Fruit fly (Drosophila melanogaster): ENCODE results near the gene AdamTS-A.

Gene AdamTS-A

DNA sequence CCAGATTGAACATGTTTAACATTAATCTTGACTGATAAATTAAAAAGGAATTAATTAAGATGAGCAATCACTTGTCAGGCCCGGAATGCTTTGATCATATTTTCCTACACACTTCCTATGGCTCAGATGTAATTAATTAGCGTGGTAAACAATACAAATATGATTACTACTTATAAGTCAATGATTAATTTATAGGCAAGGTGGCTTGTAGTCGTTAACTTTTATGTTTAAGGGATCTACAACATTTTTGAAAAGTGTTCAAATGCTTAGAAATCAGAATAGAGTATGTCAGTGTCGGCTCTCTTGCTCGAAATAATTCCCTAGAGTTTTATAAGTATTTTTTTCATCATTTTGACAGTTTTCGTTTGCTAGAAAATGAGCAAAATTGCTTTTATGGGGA, 4.3 kb downstream of the AdamTS-A start (continued):
- TF ChIP-seq pzg (GFP tag; optimal IDR thresholded peaks at IDR 0.05) (no peak), fd64A (GFP tag; optimal IDR thresholded peaks at IDR 0.05) (no peak), CG15514 (GFP tag; optimal IDR thresholded peaks at IDR 0.05) (no peak), CG10431 (GFP tag; optimal IDR thresholded peaks at IDR 0.05) (no peak), CG4404 (GFP tag; IDR thresholded peaks at IDR 0.05) (no peak), Awh (GFP tag; IDR thresholded peaks at IDR 0.05) (no peak), sens (GFP tag) (peak; percentile 16), cad (GFP tag; optimal IDR thresholded peaks at IDR 0.05) (no peak), CG8290 (GFP tag; optimal IDR thresholded peaks at IDR 0.05) (no peak), CG8290 (tag; optimal IDR thresholded peaks at IDR 0.05) (no peak), PHDP (tag; optimal IDR thresholded peaks at IDR 0.05) (no peak), cg (GFP tag; optimal IDR thresholded peaks at IDR 0.05) (no peak), D19A (tag; optimal IDR thresholded peaks at IDR 0.05) (peak; percentile 73), odd (GFP tag; optimal IDR thresholded peaks at IDR 0.05) (no peak), MTF-1 (GFP tag; optimal IDR thresholded peaks at IDR 0.05; ENCODE audit: borderline replicate concordance) (no peak), CG14441 (GFP tag; IDR thresholded peaks at IDR 0.05) (no peak), Mad (GFP tag; optimal IDR thresholded peaks at IDR 0.05) (no peak), dmrt99B (tag; optimal IDR thresholded peaks at IDR 0.05) (no peak), CG10565 (GFP tag; optimal IDR thresholded peaks at IDR 0.05) (no peak), CG11695 (GFP tag; IDR thresholded peaks at IDR 0.05) (no peak), Gsc (GFP tag; IDR thresholded peaks at IDR 0.05) (no peak), CG9932 (GFP tag; IDR thresholded peaks at IDR 0.05) (peak; percentile 38; the same call in 1 of the 2 replicates), nerfin-2 (GFP tag; IDR thresholded peaks at IDR 0.05; ENCODE audit: partially characterized antibody) (no peak), pnt (GFP tag; optimal IDR thresholded peaks at IDR 0.05) (no peak), CG13287 (GFP tag; IDR thresholded peaks at IDR 0.05; ENCODE audit: partially characterized antibody) (no peak), HLH4C (GFP tag; IDR thresholded peaks at IDR 0.05; ENCODE audit: partially characterized antibody) (no peak), CG18764 (GFP tag; optimal IDR thresholded peaks at IDR 0.05) (no peak), Ets97D (GFP tag; optimal IDR thresholded peaks at IDR 0.05) (no peak), gsb-n (tag; optimal IDR thresholded peaks at IDR 0.05) (no peak), abd-A (tag; optimal IDR thresholded peaks at IDR 0.05) (no peak), CG5180 (GFP tag; optimal IDR thresholded peaks at IDR 0.05) (no peak), vfl (GFP tag; optimal IDR thresholded peaks at IDR 0.05) (no peak), jigr1 (GFP tag; IDR thresholded peaks at IDR 0.05) (no peak), salm (tag; optimal IDR thresholded peaks at IDR 0.05) (no peak), Atf-2 (GFP tag; optimal IDR thresholded peaks at IDR 0.05) (no peak), Nf-YC (tag; optimal IDR thresholded peaks at IDR 0.05) (no peak), usp (GFP tag; optimal IDR thresholded peaks at IDR 0.05) (no peak), CG17612 (GFP tag; IDR thresholded peaks at IDR 0.05) (no peak), CG4730 (GFP tag; IDR thresholded peaks at IDR 0.05) (no peak), jumu (GFP tag; optimal IDR thresholded peaks at IDR 0.05) (no peak), Mes4 (GFP tag; optimal IDR thresholded peaks at IDR 0.05) (no peak), Hr3 (GFP tag; optimal IDR thresholded peaks at IDR 0.05) (no peak), tio (GFP tag; optimal IDR thresholded peaks at IDR 0.05) (no peak), CG17186 (GFP tag; optimal IDR thresholded peaks at IDR 0.05) (no peak), Mrtf (GFP tag; IDR thresholded peaks at IDR 0.05) (no peak), stwl (tag; optimal IDR thresholded peaks at IDR 0.05) (no peak), CG1832 (GFP tag; optimal IDR thresholded peaks at IDR 0.05) (no peak), CG12155 (GFP tag; optimal IDR thresholded peaks at IDR 0.05) (no peak), Sox102F (GFP tag; optimal IDR thresholded peaks at IDR 0.05) (no peak), CG15696 (tag; optimal IDR thresholded peaks at IDR 0.05) (no peak), CTCF (GFP tag; optimal IDR thresholded peaks at IDR 0.05) (no peak), Hr78 (GFP tag; optimal IDR thresholded peaks at IDR 0.05) (no peak), Camta (GFP tag; optimal IDR thresholded peaks at IDR 0.05) (no peak)

All from whole organism, embryonic.